Fruit fly (Drosophila melanogaster) whole organism: Measurements from ENCODE around the gene Ids.

Source experiments
- CG8478 ChIP-seq: fragments of >200 bp; optimal IDR thresholded peaks from 2 replicates; lab custom pipeline; 2018; ENCODE audit warnings: inconsistent platforms
- Dll ChIP-seq: fragments of >200 bp; optimal IDR thresholded peaks from 2 replicates; lab custom pipeline; 2017
- psq ChIP-seq: fragments of >200 bp; optimal IDR thresholded peaks from 2 replicates; lab custom pipeline; 2017

dm6 chr3L:3328771-3329170, 49.3 kb upstream of the Ids start, which contains the start of gene Strip:
- no peak for TF ChIP-seq Dll (lab: Kevin White, UChicago)
- no peak for TF ChIP-seq psq (lab: Kevin White, UChicago)
- no peak for TF ChIP-seq CG8478 (lab: Kevin White, UChicago)
